Fruit fly (Drosophila melanogaster): ENCODE data around the gene CG4455.

Gene CG4455

DNA sequence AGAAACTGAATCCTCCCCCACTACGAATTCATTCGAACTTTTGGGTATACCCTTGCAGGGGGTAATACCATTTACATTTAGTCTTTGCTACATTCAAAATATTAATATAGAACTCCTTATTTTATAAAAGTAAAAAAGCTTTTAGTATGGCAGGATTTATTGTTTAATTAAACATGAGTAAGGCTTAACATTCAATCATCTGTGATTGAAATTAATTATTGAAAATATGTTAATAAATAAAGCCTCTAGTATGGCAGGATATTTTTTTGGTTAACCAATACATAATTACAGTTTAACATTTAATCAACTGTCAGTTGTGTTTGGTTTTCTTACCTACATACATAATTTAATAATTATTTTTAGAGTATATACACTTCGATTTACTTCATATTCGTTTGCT, 22.0 kb downstream of the CG4455 start:
- TF ChIP-seq fd96Ca (GFP tag; IDR thresholded peaks at IDR 0.05), result no peak
- no peak for TF ChIP-seq rn (GFP tag; IDR thresholded peaks at IDR 0.05)
- TF ChIP-seq CG15710 (tag; optimal IDR thresholded peaks at IDR 0.05), result no peak
- TF ChIP-seq CG9948 (tag; optimal IDR thresholded peaks at IDR 0.05), result no peak
- TF ChIP-seq CG34367 (tag; optimal IDR thresholded peaks at IDR 0.05), result no peak
- no peak for TF ChIP-seq D1 (tag; optimal IDR thresholded peaks at IDR 0.05)
- no peak for TF ChIP-seq gl (tag; optimal IDR thresholded peaks at IDR 0.05)
- TF ChIP-seq CG8159 (tag; optimal IDR thresholded peaks at IDR 0.05), result no peak
- no peak for TF ChIP-seq CG14655 (GFP tag; optimal IDR thresholded peaks at IDR 0.05)
- TF ChIP-seq Pif1A (GFP tag; optimal IDR thresholded peaks at IDR 0.05), result no peak

DNA sequence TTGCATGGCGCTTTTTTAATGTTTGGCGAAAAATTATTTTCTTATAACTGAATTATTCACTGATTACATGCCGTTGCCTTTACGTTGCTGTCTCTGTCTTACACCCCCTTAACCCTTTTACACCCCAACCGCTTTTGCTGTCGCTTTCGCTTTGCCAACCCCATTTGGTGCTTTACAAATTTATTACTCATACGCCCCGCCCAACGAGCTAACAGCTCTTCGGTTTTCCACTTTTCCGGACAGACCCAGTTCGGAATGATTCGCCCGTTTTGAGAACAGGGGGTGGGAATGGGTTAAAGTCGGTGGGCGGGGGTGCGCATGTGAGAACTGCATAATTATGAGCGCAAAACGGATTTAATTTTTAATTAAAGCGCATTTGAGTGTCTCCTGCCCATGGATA, 28.2 kb downstream of the CG4455 start:
- TF ChIP-seq gl (tag; optimal IDR thresholded peaks at IDR 0.05) (no peak), CG9948 (tag; optimal IDR thresholded peaks at IDR 0.05) (no peak), fd96Ca (GFP tag; IDR thresholded peaks at IDR 0.05) (no peak), Ets98B (GFP tag; IDR thresholded peaks at IDR 0.05) (no peak), CG8159 (tag; optimal IDR thresholded peaks at IDR 0.05) (no peak), CG15710 (tag; optimal IDR thresholded peaks at IDR 0.05) (no peak), CG34367 (tag; optimal IDR thresholded peaks at IDR 0.05) (no peak)

DNA sequence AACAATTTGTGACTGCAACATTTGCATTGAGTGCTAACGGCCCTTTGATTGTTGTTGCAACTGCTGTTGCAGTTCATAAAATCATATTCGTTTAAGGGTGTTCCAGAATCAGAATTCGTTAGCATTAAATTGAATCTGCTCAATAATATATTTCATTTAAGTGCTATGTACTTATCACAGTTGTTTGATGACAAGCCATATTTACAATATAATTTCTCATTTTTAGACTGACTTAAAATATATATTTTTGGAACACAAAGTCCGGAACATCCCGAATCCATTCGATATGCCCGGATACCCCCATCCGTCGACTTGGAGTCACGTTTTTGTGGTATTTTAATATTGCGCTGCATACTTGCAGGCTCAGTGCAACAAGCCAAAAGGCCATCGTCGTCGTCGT, 38.1 kb downstream of the CG4455 start:
- no peak for TF ChIP-seq CG8301 (tag; optimal IDR thresholded peaks at IDR 0.05)
- TF ChIP-seq CG10348 (GFP tag; IDR thresholded peaks at IDR 0.05), result no peak
- TF ChIP-seq gl (tag; optimal IDR thresholded peaks at IDR 0.05), result no peak
- peak; percentile 29; the same call in 1 of the 3 replicates for TF ChIP-seq fd96Ca (GFP tag; IDR thresholded peaks at IDR 0.05)
- TF ChIP-seq CG15710 (tag; optimal IDR thresholded peaks at IDR 0.05), result no peak
- TF ChIP-seq CG8159 (tag; optimal IDR thresholded peaks at IDR 0.05), result peak; percentile 23
- TF ChIP-seq CG4496 (GFP tag; IDR thresholded peaks at IDR 0.05), result peak; percentile 51; the same call in 1 of the 3 replicates

DNA sequence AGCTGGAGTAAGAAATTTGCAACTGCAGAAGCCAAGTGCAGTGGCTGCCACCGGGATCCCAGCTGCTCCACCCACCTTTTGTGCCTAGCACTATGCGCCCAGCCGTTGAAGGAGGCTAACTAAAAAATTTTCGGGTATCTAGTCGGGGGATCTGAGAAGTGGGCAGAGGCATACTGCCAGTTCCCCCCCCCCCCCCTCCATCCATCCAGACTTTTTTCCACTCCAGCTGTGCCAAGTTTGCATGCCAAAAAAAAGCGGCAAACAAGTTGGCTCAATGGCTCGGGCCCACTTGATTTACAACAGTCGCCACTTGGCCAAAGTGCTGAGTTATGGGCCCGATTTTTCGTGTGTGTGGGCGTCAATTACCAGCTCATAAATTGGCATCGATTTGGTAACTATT, 44.8 kb downstream of the CG4455 start:
- TF ChIP-seq Ets98B (GFP tag; IDR thresholded peaks at IDR 0.05) (no peak), CG34367 (tag; optimal IDR thresholded peaks at IDR 0.05) (no peak), EcR (GFP tag; optimal IDR thresholded peaks at IDR 0.05) (no peak), CG4496 (GFP tag; IDR thresholded peaks at IDR 0.05) (no peak), CG32121 (GFP tag; IDR thresholded peaks at IDR 0.05) (no peak), CG13204 (GFP tag; optimal IDR thresholded peaks at IDR 0.05) (no peak), CG15710 (tag; optimal IDR thresholded peaks at IDR 0.05) (no peak), CG12605 (GFP tag; IDR thresholded peaks at IDR 0.05) (no peak), Snoo (tag; optimal IDR thresholded peaks at IDR 0.05) (no peak)

DNA sequence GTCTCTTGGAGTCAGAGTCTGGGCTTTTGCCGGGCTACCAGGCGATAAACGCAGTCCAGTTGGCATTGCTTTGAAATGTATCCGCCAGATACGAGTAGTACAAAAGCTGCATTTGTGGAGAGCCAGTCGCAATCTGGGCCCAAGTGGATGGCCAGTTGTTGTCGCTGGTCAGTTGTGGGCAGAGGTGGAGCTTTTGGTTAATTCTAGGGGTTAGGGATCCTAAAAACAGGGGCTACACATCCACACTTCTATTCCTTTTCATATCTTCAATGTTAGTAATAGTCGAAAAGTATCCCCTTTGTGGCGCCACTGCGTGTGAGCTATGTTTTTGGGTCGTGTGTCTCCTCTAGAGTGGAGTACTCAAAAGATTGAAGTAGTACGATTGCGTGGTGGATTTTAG, 49.8 kb downstream of the CG4455 start:
- TF ChIP-seq CG4496 (GFP tag; IDR thresholded peaks at IDR 0.05) (peak; percentile 36; the same call in 1 of the 3 replicates), CG8159 (tag; optimal IDR thresholded peaks at IDR 0.05) (peak; percentile 6), Ets98B (GFP tag; IDR thresholded peaks at IDR 0.05) (peak; percentile 68), CG13204 (GFP tag; optimal IDR thresholded peaks at IDR 0.05) (no peak), Pif1B (GFP tag; optimal IDR thresholded peaks at IDR 0.05) (peak; percentile 29), CG34367 (tag; optimal IDR thresholded peaks at IDR 0.05) (peak; percentile 5), Snoo (tag; optimal IDR thresholded peaks at IDR 0.05) (no peak), CG17806 (tag; optimal IDR thresholded peaks at IDR 0.05) (no peak), CG8301 (tag; optimal IDR thresholded peaks at IDR 0.05) (no peak), CG15710 (tag; optimal IDR thresholded peaks at IDR 0.05) (no peak), CG14655 (GFP tag; optimal IDR thresholded peaks at IDR 0.05) (peak; percentile 49), D1 (tag; optimal IDR thresholded peaks at IDR 0.05) (no peak), CG32121 (GFP tag; IDR thresholded peaks at IDR 0.05) (peak; percentile 56), gl (tag; optimal IDR thresholded peaks at IDR 0.05) (no peak), CG9948 (tag; optimal IDR thresholded peaks at IDR 0.05) (peak; percentile 5), fd96Ca (GFP tag; IDR thresholded peaks at IDR 0.05) (peak; percentile 75), CG10348 (GFP tag; IDR thresholded peaks at IDR 0.05) (no peak), Pif1A (GFP tag; optimal IDR thresholded peaks at IDR 0.05) (peak; percentile 34), rn (GFP tag; IDR thresholded peaks at IDR 0.05) (no peak), CG12605 (GFP tag; IDR thresholded peaks at IDR 0.05) (0 out of 2 replicates have a peak, but pooled peaks have one; percentile 41), EcR (GFP tag; optimal IDR thresholded peaks at IDR 0.05) (no peak)
